Worm (Caenorhabditis elegans) whole organism, L1 larva: ENCODE data around the gene ttc-4.

Source experiments
- ceh-90 ChIP-seq: sonication (generic microtip); optimal IDR thresholded peaks from 2 replicates; lab custom pipeline; 2016; ENCODE audit warnings: missing genetic modification characterization, missing compliant biosample characterization
- dpl-1 ChIP-seq, 3 experiments: fragments of 150-350 bp in 2 of 3; sonication (generic microtip) in 1 of 3; optimal IDR thresholded peaks; 2 replicates each; lab custom pipeline; 2014 to 2017; ENCODE audit warnings: missing biosample characterization in 3 of 3, missing genetic modification characterization in 3 of 3, missing genetic modification reagents in 3 of 3
- efl-3 ChIP-seq: fragments of 200-800 bp; sonication (Bioruptor generic); optimal IDR thresholded peaks from 2 replicates; lab custom pipeline; 2018; ENCODE audit warnings: mild to moderate bottlenecking, missing genetic modification characterization, missing compliant biosample characterization
- egl-13 ChIP-seq: sonication (generic microtip); optimal IDR thresholded peaks from 2 replicates; lab custom pipeline; 2016; ENCODE audit warnings: missing genotype, missing genetic modification reagents, missing genetic modification characterization, missing compliant biosample characterization
- lin-39 ChIP-seq: fragments of 150-350 bp; optimal IDR thresholded peaks from 2 replicates; lab custom pipeline; 2014; ENCODE audit warnings: missing biosample characterization, missing genetic modification reagents, missing genetic modification characterization
- nhr-11 ChIP-seq: fragments of 150-350 bp; optimal IDR thresholded peaks from 2 replicates; lab custom pipeline; 2014; ENCODE audit warnings: missing biosample characterization, missing genetic modification characterization
- snpc-4 ChIP-seq: fragments of 150-350 bp; optimal IDR thresholded peaks from 2 replicates; lab custom pipeline; 2014; ENCODE audit warnings: missing biosample characterization, missing genetic modification characterization
- sptf-1 ChIP-seq: fragments of 150-350 bp; optimal IDR thresholded peaks from 2 replicates; lab custom pipeline; 2014; ENCODE audit warnings: missing biosample characterization, missing genetic modification characterization
- vab-15 ChIP-seq: sonication (generic microtip); optimal IDR thresholded peaks from 2 replicates; lab custom pipeline; 2017; ENCODE audit warnings: missing genotype, mild to moderate bottlenecking, missing genetic modification characterization, missing compliant biosample characterization
- ztf-4 ChIP-seq: fragments of 150-350 bp; optimal IDR thresholded peaks from 2 replicates; lab custom pipeline; 2014; ENCODE audit warnings: missing biosample characterization, missing genetic modification characterization

- TF ChIP-seq ztf-4 (tag; lab: Kevin White, UChicago) (no peak), nhr-11 (tag; lab: Kevin White, UChicago) (no peak), ceh-90 (tag; lab: Kevin White, UChicago) (no peak), lin-39 (tag; lab: Kevin White, UChicago) (no peak), vab-15 (tag; lab: Kevin White, UChicago) (no peak), egl-13 (tag; lab: Kevin White, UChicago) (no peak), sptf-1 (tag; lab: Kevin White, UChicago) (no peak), efl-3 (GFP tag; lab: Kevin White, UChicago) (no peak), dpl-1 (GFP tag; optimal IDR thresholded peaks at IDR 0.05; lab: Kevin White, UChicago) (no peak), snpc-4 (no peak)
These were observed 43.5 kb downstream of the ttc-4 start, which contains the start of gene F59E12.3 for ce11 chrII:5638059-5638458.
